Fruit fly (Drosophila melanogaster): ENCODE measurements around the gene CG32284.

dm6 chr3L:3189647-3190046 lies 3.2 kb downstream of the CG32284 start, which contains the start of the genes CG42525 and CG14958:
- TF ChIP-seq pan (optimal IDR thresholded peaks at IDR 0.05) (no peak), OdsH (GFP tag; optimal IDR thresholded peaks at IDR 0.05) (no peak), h (GFP tag; optimal IDR thresholded peaks at IDR 0.05) (no peak), CG9705 (GFP tag; optimal IDR thresholded peaks at IDR 0.05) (no peak), CG32264 (GFP tag; optimal IDR thresholded peaks at IDR 0.05) (no peak), dsf (GFP tag; optimal IDR thresholded peaks at IDR 0.05; ENCODE audit: borderline replicate concordance) (no peak), psq (GFP tag; optimal IDR thresholded peaks at IDR 0.05) (no peak), fru (GFP tag; optimal IDR thresholded peaks at IDR 0.05) (no peak)
